Worm (Caenorhabditis elegans): Measurements from ENCODE around the gene C29A12.22.

C29A12.22 gene

DNA sequence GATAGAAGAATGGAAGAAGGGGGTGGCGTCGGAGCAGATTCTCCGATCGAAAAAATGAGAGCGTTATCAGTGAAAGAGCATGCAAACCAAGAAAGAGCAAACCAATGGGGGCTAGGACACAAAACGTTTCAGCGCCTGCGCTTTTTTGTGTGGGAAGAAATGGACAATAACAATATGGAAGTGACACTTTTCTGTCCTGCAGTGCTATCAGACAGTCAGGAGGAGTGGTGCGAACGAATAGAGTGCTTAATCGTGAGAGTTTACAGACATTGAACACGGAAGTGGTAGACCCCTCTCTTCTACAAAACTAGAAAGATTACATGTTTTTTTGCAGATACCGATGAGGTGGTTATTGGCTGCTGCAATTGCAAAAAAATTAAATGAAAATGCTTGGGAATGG is 43.5 kb downstream of the C29A12.22 start (continued):
- TF ChIP-seq snpc-1.3 (tag; optimal IDR thresholded peaks at IDR 0.05; ENCODE audit: insufficient read depth) (no peak), T07F8.4 (tag; optimal IDR thresholded peaks at IDR 0.05) (no peak), dpff-1 (tag; optimal IDR thresholded peaks at IDR 0.05) (no peak), ets-4 (GFP tag; optimal IDR thresholded peaks at IDR 0.05) (peak; percentile 93), Y79H2A.3 (GFP tag; conservative IDR thresholded peaks at IDR 0.05) (no peak), unc-62 (GFP tag; optimal IDR thresholded peaks at IDR 0.05) (peak; percentile 77), Y95B8A.8 (GFP tag; IDR thresholded peaks at IDR 0.05) (0 out of 2 replicates have a peak, but pooled peaks have one; percentile 19), hlh-26 (GFP tag; conservative IDR thresholded peaks at IDR 0.05) (no peak), nfya-2 (GFP tag; IDR thresholded peaks at IDR 0.05) (no peak), ztf-18 (tag; optimal IDR thresholded peaks at IDR 0.05) (no peak), ama-1 (optimal IDR thresholded peaks at IDR 0.05) (no peak), ama-1 (GFP tag; optimal IDR thresholded peaks at IDR 0.05) (no peak), let-526 (GFP tag; IDR thresholded peaks at IDR 0.05) (no peak), lin-40 (tag; optimal IDR thresholded peaks at IDR 0.05) (no peak), hlh-12 (tag; optimal IDR thresholded peaks at IDR 0.05) (no peak), ztf-3 (GFP tag; optimal IDR thresholded peaks at IDR 0.05) (no peak), nfya-1 (tag; optimal IDR thresholded peaks at IDR 0.05; ENCODE audit: borderline replicate concordance, insufficient read depth) (no peak), lag-1 (GFP tag; IDR thresholded peaks at IDR 0.05) (no peak), egl-44 (GFP tag; IDR thresholded peaks at IDR 0.05) (no peak), pbrm-1 (GFP tag; IDR thresholded peaks at IDR 0.05) (0 out of 2 replicates have a peak, but pooled peaks have one; percentile 6), nhr-27 (tag; optimal IDR thresholded peaks at IDR 0.05) (no peak), sptf-2 (GFP tag; optimal IDR thresholded peaks at IDR 0.05) (peak; percentile 11), somi-1 (GFP tag; optimal IDR thresholded peaks at IDR 0.05) (no peak), zim-3 (tag; optimal IDR thresholded peaks at IDR 0.05) (no peak), ceh-100 (GFP tag; IDR thresholded peaks at IDR 0.05) (no peak), ceh-79 (tag; optimal IDR thresholded peaks at IDR 0.05) (no peak), hmg-1.2 (GFP tag; IDR thresholded peaks at IDR 0.05) (0 out of 2 replicates have a peak, but pooled peaks have one; percentile 20), egrh-3 (GFP tag; IDR thresholded peaks at IDR 0.05) (no peak), nhr-120 (GFP tag; IDR thresholded peaks at IDR 0.05) (no peak), rpc-1 (optimal IDR thresholded peaks at IDR 0.05) (no peak), rpc-1 (tag; optimal IDR thresholded peaks at IDR 0.05) (no peak), lsy-27 (tag; optimal IDR thresholded peaks at IDR 0.05; ENCODE audit: borderline replicate concordance, insufficient read depth) (no peak), snpc-4 (GFP tag; optimal IDR thresholded peaks at IDR 0.05) (no peak), snpc-4 (tag; optimal IDR thresholded peaks at IDR 0.05) (no peak), unc-130 (GFP tag; optimal IDR thresholded peaks at IDR 0.05) (no peak), nhr-80 (tag; optimal IDR thresholded peaks at IDR 0.05) (peak; percentile 100), bed-1 (GFP tag; IDR thresholded peaks at IDR 0.05) (no peak), madf-3 (GFP tag; IDR thresholded peaks at IDR 0.05) (no peak), rec-8 (tag; optimal IDR thresholded peaks at IDR 0.05) (no peak), him-1 (tag; optimal IDR thresholded peaks at IDR 0.05) (no peak), ceh-40 (GFP tag; IDR thresholded peaks at IDR 0.05) (no peak), hrde-1 (tag; optimal IDR thresholded peaks at IDR 0.05; ENCODE audit: borderline replicate concordance) (no peak), F52B5.7 (tag; optimal IDR thresholded peaks at IDR 0.05) (no peak), attf-3 (GFP tag; conservative IDR thresholded peaks at IDR 0.05) (no peak), zfh-2 (GFP tag; conservative IDR thresholded peaks at IDR 0.05) (0 out of 2 replicates have a peak, but pooled peaks have one; percentile 18), snpc-1.1 (tag; optimal IDR thresholded peaks at IDR 0.05; ENCODE audit: insufficient read depth) (no peak), sdz-38 (tag; optimal IDR thresholded peaks at IDR 0.05) (no peak), ccch-3 (GFP tag; optimal IDR thresholded peaks at IDR 0.05) (no peak), F57A8.1 (GFP tag; optimal IDR thresholded peaks at IDR 0.05) (no peak)

Data from whole organism, young adult.